Fruit fly (Drosophila melanogaster) whole organism, embryonic: ENCODE measurements around the gene Pif1.

ENCODE experiments used
- CG10321 ChIP-seq: fragments of 200-800 bp; sonication (Bioruptor generic); IDR thresholded peaks from 2 replicates; pipeline ENCODE4 v1.3.6; 2022; ENCODE audit warnings: missing biosample characterization, missing genetic modification characterization
- CG11085 ChIP-seq: fragments of 200-800 bp; sonication (Bioruptor generic); IDR thresholded peaks from 2 replicates; pipeline ENCODE4 v1.3.6; 2022; ENCODE audit warnings: missing biosample characterization, missing genetic modification characterization
- CG11398 ChIP-seq: fragments of 200-800 bp; sonication (Bioruptor generic); optimal IDR thresholded peaks from 2 replicates; lab custom pipeline; 2016; ENCODE audit warnings: missing biosample characterization, missing genetic modification characterization
- CG12071 ChIP-seq: fragments of 200-800 bp; sonication (Bioruptor generic); optimal IDR thresholded peaks from 3 replicates; lab custom pipeline; 2018; ENCODE audit warnings: missing biosample characterization, mild to moderate bottlenecking, missing genetic modification characterization
- CG12744 ChIP-seq: fragments of 200-800 bp; sonication (Bioruptor generic); optimal IDR thresholded peaks from 2 replicates; lab custom pipeline; 2016; ENCODE audit warnings: missing biosample characterization, missing genetic modification characterization
- CG13287 ChIP-seq: fragments of 200-800 bp; sonication (Bioruptor generic); IDR thresholded peaks from 2 replicates; pipeline ENCODE4 v1.3.6; 2022; ENCODE audit warnings: missing biosample characterization, missing genetic modification characterization; ENCODE audit not compliant: partially characterized antibody
- CG14667 ChIP-seq: fragments of 200-800 bp; sonication (Bioruptor generic); IDR thresholded peaks from 2 replicates; pipeline ENCODE4 v1.3.6; 2022; ENCODE audit warnings: missing biosample characterization, missing genetic modification characterization
- CG17359 ChIP-seq: fragments of 200-800 bp; sonication (Bioruptor generic); optimal IDR thresholded peaks from 3 replicates; lab custom pipeline; 2018; ENCODE audit warnings: missing biosample characterization, mild to moderate bottlenecking, missing genetic modification characterization, moderate library complexity
- CG17385 ChIP-seq: fragments of 200-800 bp; sonication (Bioruptor generic); optimal IDR thresholded peaks from 3 replicates; lab custom pipeline; 2018; ENCODE audit warnings: missing biosample characterization, mild to moderate bottlenecking, missing genetic modification characterization
- CG17829 ChIP-seq: fragments of 200-800 bp; optimal IDR thresholded peaks from 2 replicates; lab custom pipeline; 2019; ENCODE audit warnings: missing biosample characterization, mild to moderate bottlenecking, missing genetic modification characterization, moderate library complexity
- CG2199 ChIP-seq: fragments of 200-800 bp; sonication (Bioruptor generic); IDR thresholded peaks from 3 replicates; pipeline ENCODE4 v1.3.6; 2022; ENCODE audit warnings: missing biosample characterization, missing genetic modification characterization
- CG3995 ChIP-seq: fragments of 200-800 bp; sonication (Bioruptor generic); optimal IDR thresholded peaks from 3 replicates; lab custom pipeline; 2016; ENCODE audit warnings: missing biosample characterization, missing genetic modification characterization
- CG4282 ChIP-seq: fragments of 200-800 bp; sonication (Bioruptor generic); optimal IDR thresholded peaks from 2 replicates; lab custom pipeline; 2016; ENCODE audit warnings: missing biosample characterization, missing genetic modification characterization
- CG4617 ChIP-seq: fragments of 200-800 bp; sonication (Bioruptor generic); optimal IDR thresholded peaks from 3 replicates; lab custom pipeline; 2016; ENCODE audit warnings: missing biosample characterization, missing genetic modification characterization, borderline replicate concordance
- CG8924 ChIP-seq: fragments of 200-800 bp; optimal IDR thresholded peaks from 3 replicates; lab custom pipeline; 2019; ENCODE audit warnings: missing biosample characterization, mild to moderate bottlenecking, missing genetic modification characterization, moderate library complexity
- CG9797 ChIP-seq: fragments of 200-800 bp; sonication (Bioruptor generic); optimal IDR thresholded peaks from 3 replicates; lab custom pipeline; 2018; ENCODE audit warnings: missing biosample characterization, mild to moderate bottlenecking, missing genetic modification characterization
- Chrac-16 ChIP-seq: fragments of 200-800 bp; sonication (Bioruptor generic); optimal IDR thresholded peaks from 3 replicates; lab custom pipeline; 2016; ENCODE audit warnings: missing biosample characterization, missing genetic modification characterization
- HmgD ChIP-seq: fragments of 200-800 bp; sonication (Bioruptor generic); optimal IDR thresholded peaks from 3 replicates; lab custom pipeline; 2016; ENCODE audit warnings: missing biosample characterization, missing genetic modification characterization
- HmgZ ChIP-seq: fragments of 200-800 bp; sonication (Bioruptor generic); optimal IDR thresholded peaks from 2 replicates; lab custom pipeline; 2018; ENCODE audit warnings: missing biosample characterization, mild to moderate bottlenecking, missing genetic modification characterization
- Jarid2 ChIP-seq: fragments of 200-800 bp; sonication (Bioruptor generic); optimal IDR thresholded peaks from 3 replicates; lab custom pipeline; 2017; ENCODE audit warnings: mild to moderate bottlenecking, missing biosample characterization, missing genetic modification reagents, missing genetic modification characterization
- Lhr ChIP-seq: fragments of 200-800 bp; sonication (Bioruptor generic); optimal IDR thresholded peaks from 3 replicates; lab custom pipeline; 2017; ENCODE audit warnings: mild to moderate bottlenecking, missing biosample characterization, missing genetic modification reagents, missing genetic modification characterization
- MBD-R2 ChIP-seq: fragments of 200-800 bp; sonication (Bioruptor generic); IDR thresholded peaks from 2 replicates; pipeline ENCODE4 v1.3.6; 2022; ENCODE audit warnings: missing biosample characterization, missing genetic modification characterization
- MESR4 ChIP-seq: fragments of 200-800 bp; sonication (Bioruptor generic); optimal IDR thresholded peaks from 2 replicates; lab custom pipeline; 2018; ENCODE audit warnings: missing biosample characterization, mild to moderate bottlenecking, missing genetic modification characterization, moderate library complexity
- NfI ChIP-seq: fragments of 200-800 bp; sonication (Bioruptor generic); optimal IDR thresholded peaks from 3 replicates; lab custom pipeline; 2018; ENCODE audit warnings: missing biosample characterization, mild to moderate bottlenecking, missing genetic modification characterization, moderate library complexity
- Sox102F ChIP-seq: fragments of 200-800 bp; sonication (Bioruptor generic); optimal IDR thresholded peaks from 2 replicates; lab custom pipeline; 2018; ENCODE audit warnings: missing biosample characterization, mild to moderate bottlenecking, missing genetic modification characterization, moderate library complexity
- Spps ChIP-seq: fragments of 200-800 bp; sonication (Bioruptor generic); optimal IDR thresholded peaks from 2 replicates; lab custom pipeline; 2018; ENCODE audit warnings: missing biosample characterization, mild to moderate bottlenecking, missing genetic modification characterization
- ab ChIP-seq: fragments of 200-800 bp; sonication (Bioruptor generic); optimal IDR thresholded peaks from 2 replicates; lab custom pipeline; 2016; ENCODE audit warnings: missing biosample characterization, missing genetic modification characterization
- aop ChIP-seq: fragments of 200-800 bp; sonication (Bioruptor generic); IDR thresholded peaks from 2 replicates; pipeline ENCODE4 v1.3.6; 2022; ENCODE audit warnings: missing biosample characterization, missing genetic modification characterization
- bigmax ChIP-seq: fragments of 200-800 bp; sonication (Bioruptor generic); optimal IDR thresholded peaks from 2 replicates; lab custom pipeline; 2018; ENCODE audit warnings: missing biosample characterization, mild to moderate bottlenecking, missing genetic modification characterization
- bowl ChIP-seq: fragments of 200-800 bp; sonication (Bioruptor generic); IDR thresholded peaks from 2 replicates; pipeline ENCODE4 v1.3.6; 2022; ENCODE audit warnings: missing biosample characterization, missing genetic modification characterization
- dan ChIP-seq: fragments of 200-800 bp; sonication (Bioruptor generic); IDR thresholded peaks from 2 replicates; pipeline ENCODE4 v1.3.6; 2022; ENCODE audit warnings: missing biosample characterization, missing genetic modification characterization
- fd102C ChIP-seq: fragments of 200-800 bp; sonication (Bioruptor generic); optimal IDR thresholded peaks from 2 replicates; lab custom pipeline; 2018; ENCODE audit warnings: missing biosample characterization, mild to moderate bottlenecking, missing genetic modification characterization, moderate library complexity
- fd3F ChIP-seq: fragments of 200-800 bp; sonication (Bioruptor generic); optimal IDR thresholded peaks from 2 replicates; lab custom pipeline; 2018; ENCODE audit warnings: missing biosample characterization, mild to moderate bottlenecking, missing genetic modification characterization, moderate library complexity
- fd96Cb ChIP-seq: fragments of 200-800 bp; sonication (Bioruptor generic); optimal IDR thresholded peaks from 2 replicates; lab custom pipeline; 2018; ENCODE audit warnings: missing biosample characterization, mild to moderate bottlenecking, missing genetic modification characterization, moderate library complexity
- gfzf ChIP-seq: fragments of 200-800 bp; sonication (Bioruptor generic); optimal IDR thresholded peaks from 2 replicates; lab custom pipeline; 2016; ENCODE audit warnings: missing biosample characterization, mild to moderate bottlenecking, missing genetic modification characterization, moderate library complexity
- grn ChIP-seq: fragments of 200-800 bp; sonication (Bioruptor generic); optimal IDR thresholded peaks from 3 replicates; lab custom pipeline; 2017; ENCODE audit warnings: missing biosample characterization, missing genetic modification characterization
- h ChIP-seq: fragments of >200 bp; optimal IDR thresholded peaks from 2 replicates; lab custom pipeline; 2017
- hkb ChIP-seq, 2 experiments: fragments of 200-800 bp in 1 of 2; fragments of >200 bp in 1 of 2; sonication (Bioruptor generic) in 1 of 2; IDR thresholded peaks in 1 of 2; optimal IDR thresholded peaks in 1 of 2; 2 replicates each; pipeline versions ENCODE4 v1.3.6 to Lab custom; 2017 to 2022; ENCODE audit warnings: missing biosample characterization in 1 of 2, missing genetic modification characterization in 1 of 2
- hth ChIP-seq: fragments of >200 bp; optimal IDR thresholded peaks from 2 replicates; lab custom pipeline; 2017; ENCODE audit warnings: inconsistent platforms
- jing ChIP-seq: fragments of 200-800 bp; sonication (Bioruptor generic); optimal IDR thresholded peaks from 2 replicates; lab custom pipeline; 2018; ENCODE audit warnings: missing biosample characterization, mild to moderate bottlenecking, missing genetic modification characterization
- lbe ChIP-seq: fragments of 200-800 bp; sonication (Bioruptor generic); optimal IDR thresholded peaks from 2 replicates; lab custom pipeline; 2016; ENCODE audit warnings: missing biosample characterization, mild to moderate bottlenecking, missing genetic modification characterization
- lov ChIP-seq, 2 experiments: fragments of 200-800 bp in 1 of 2; fragments of >200 bp in 1 of 2; sonication (Bioruptor generic) in 1 of 2; IDR thresholded peaks in 1 of 2; optimal IDR thresholded peaks in 1 of 2; 2 replicates in 1 of 2; 3 replicates in 1 of 2; pipeline versions ENCODE4 v1.3.6 to Lab custom; 2017 to 2022; ENCODE audit warnings: missing biosample characterization in 1 of 2, missing genetic modification characterization in 1 of 2
- nerfin-2 ChIP-seq: fragments of 200-800 bp; sonication (Bioruptor generic); IDR thresholded peaks from 2 replicates; pipeline ENCODE4 v1.3.6; 2022; ENCODE audit warnings: missing biosample characterization, missing genetic modification characterization; ENCODE audit not compliant: partially characterized antibody
- nom ChIP-seq: fragments of 200-800 bp; sonication (Bioruptor generic); optimal IDR thresholded peaks from 2 replicates; lab custom pipeline; 2017; ENCODE audit warnings: missing biosample characterization, missing genetic modification characterization, mild to moderate bottlenecking, moderate library complexity, missing genetic modification reagents
- phol ChIP-seq: fragments of 200-800 bp; sonication (Bioruptor generic); optimal IDR thresholded peaks from 3 replicates; lab custom pipeline; 2018; ENCODE audit warnings: missing biosample characterization, mild to moderate bottlenecking, missing genetic modification characterization, moderate library complexity
- pzg ChIP-seq: fragments of 200-800 bp; sonication (Bioruptor generic); optimal IDR thresholded peaks from 3 replicates; lab custom pipeline; 2018; ENCODE audit warnings: missing biosample characterization, mild to moderate bottlenecking, missing genetic modification characterization, moderate library complexity
- sima ChIP-seq: fragments of 200-800 bp; sonication (Bioruptor generic); optimal IDR thresholded peaks from 2 replicates; lab custom pipeline; 2016; ENCODE audit warnings: missing biosample characterization, missing genetic modification characterization
- trh ChIP-seq: fragments of 200-800 bp; sonication (Bioruptor generic); optimal IDR thresholded peaks from 2 replicates; lab custom pipeline; 2016; ENCODE audit warnings: missing biosample characterization, missing genetic modification characterization
- zfh1 ChIP-seq: fragments of 200-800 bp; sonication (Bioruptor generic); IDR thresholded peaks from 3 replicates; pipeline ENCODE4 v1.3.6; 2022; ENCODE audit warnings: missing biosample characterization, missing genetic modification characterization

Pif1 gene

dm6 chr2L:3452286-3452685 is 17.5 kb downstream of the Pif1 start, which contains the start of gene CG12795 (continued):
- TF ChIP-seq fd102C (GFP tag; lab: Kevin White, UChicago): no peak
- TF ChIP-seq CG8924: no peak
- peak; percentile 16 for TF ChIP-seq phol (tag; lab: Kevin White, UChicago)
- no peak for TF ChIP-seq CG12744 (GFP tag; lab: Kevin White, UChicago)
- no peak for TF ChIP-seq bowl (GFP tag; lab: Robert Waterston, UW)
- TF ChIP-seq grn (GFP tag; lab: Kevin White, UChicago): no peak
- TF ChIP-seq lbe (GFP tag; lab: Kevin White, UChicago): no peak
- TF ChIP-seq jing: no peak
- TF ChIP-seq CG4282 (GFP tag; lab: Kevin White, UChicago): no peak
- TF ChIP-seq CG13287 (GFP tag; lab: Robert Waterston, UW): peak; percentile 18; the same call in 1 of the 2 replicates
- TF ChIP-seq CG11398 (GFP tag; lab: Kevin White, UChicago): no peak
- TF ChIP-seq trh: no peak
- no peak for TF ChIP-seq CG17385
- no peak for TF ChIP-seq hkb (optimal IDR thresholded peaks at IDR 0.05; lab: Kevin White, UChicago)
- TF ChIP-seq hkb (GFP tag; IDR thresholded peaks at IDR 0.05; lab: Robert Waterston, UW): no peak
- no peak for TF ChIP-seq CG3995 (GFP tag; lab: Kevin White, UChicago)
- no peak for TF ChIP-seq dan (GFP tag; lab: Robert Waterston, UW)
- TF ChIP-seq CG2199: no peak
- TF ChIP-seq CG4617 (GFP tag; lab: Kevin White, UChicago): peak; percentile 74
- TF ChIP-seq CG12071 (GFP tag; lab: Kevin White, UChicago): no peak
- TF ChIP-seq bigmax (GFP tag; lab: Kevin White, UChicago): no peak
- TF ChIP-seq fd96Cb: no peak
- TF ChIP-seq CG11085: no peak
- TF ChIP-seq fd3F (GFP tag; lab: Kevin White, UChicago): no peak
- no peak for TF ChIP-seq Sox102F (GFP tag; lab: Kevin White, UChicago)
- TF ChIP-seq HmgZ (tag; lab: Kevin White, UChicago): no peak
- TF ChIP-seq Chrac-16 (GFP tag; lab: Kevin White, UChicago): no peak
- TF ChIP-seq hth: no peak
- no peak for TF ChIP-seq sima (GFP tag; lab: Kevin White, UChicago)
- no peak for TF ChIP-seq zfh1 (GFP tag; lab: Robert Waterston, UW)
- no peak for TF ChIP-seq NfI (GFP tag; lab: Kevin White, UChicago)
- no peak for TF ChIP-seq HmgD (GFP tag; lab: Kevin White, UChicago)
- TF ChIP-seq ab (GFP tag; lab: Kevin White, UChicago): no peak
- no peak for TF ChIP-seq CG17829 (tag; lab: Kevin White, UChicago)
- TF ChIP-seq gfzf (GFP tag; lab: Kevin White, UChicago): peak; percentile 72
- TF ChIP-seq MESR4 (GFP tag; lab: Kevin White, UChicago): peak; percentile 83
- TF ChIP-seq CG10321 (GFP tag; lab: Robert Waterston, UW): no peak
- TF ChIP-seq CG14667 (GFP tag; lab: Robert Waterston, UW): no peak
- TF ChIP-seq MBD-R2 (GFP tag; lab: Robert Waterston, UW): peak; percentile 47; the same call in 1 of the 2 replicates
- no peak for TF ChIP-seq Lhr (GFP tag; lab: Kevin White, UChicago)
- no peak for TF ChIP-seq Spps (tag; lab: Kevin White, UChicago)
- TF ChIP-seq Jarid2 (GFP tag; lab: Kevin White, UChicago): no peak
- peak; percentile 54 for TF ChIP-seq pzg (GFP tag; lab: Kevin White, UChicago)
- TF ChIP-seq aop (GFP tag; lab: Robert Waterston, UW): no peak
- TF ChIP-seq CG17359 (tag; lab: Kevin White, UChicago): no peak
- TF ChIP-seq h: no peak
- no peak for TF ChIP-seq nerfin-2 (GFP tag; lab: Robert Waterston, UW)
- TF ChIP-seq lov (optimal IDR thresholded peaks at IDR 0.05; lab: Kevin White, UChicago): no peak
- no peak for TF ChIP-seq lov (GFP tag; IDR thresholded peaks at IDR 0.05; lab: Robert Waterston, UW)
- peak; percentile 64 for TF ChIP-seq CG9797 (GFP tag; lab: Kevin White, UChicago)
- peak; percentile 5 for TF ChIP-seq nom (GFP tag; lab: Kevin White, UChicago)
